Fruit fly (Drosophila melanogaster) whole organism, adult: Measurements from ENCODE around the gene CG7785.

Experiments used
- CG11617 ChIP-seq: fragments of 200-800 bp; sonication (Bioruptor generic); optimal IDR thresholded peaks from 2 replicates; lab custom pipeline; 2017; ENCODE audit warnings: mild to moderate bottlenecking, missing biosample characterization, missing genetic modification reagents, missing genetic modification characterization
- CG12768 ChIP-seq: fragments of 200-800 bp; sonication (Bioruptor generic); optimal IDR thresholded peaks from 2 replicates; lab custom pipeline; 2017; ENCODE audit warnings: missing biosample characterization, missing genetic modification characterization, mild to moderate bottlenecking, moderate library complexity, missing genetic modification reagents
- CG1620 ChIP-seq: fragments of 200-800 bp; sonication (Bioruptor generic); optimal IDR thresholded peaks from 2 replicates; lab custom pipeline; 2016; ENCODE audit warnings: missing biosample characterization, missing genetic modification characterization
- Clk ChIP-seq: fragments of 200-800 bp; sonication (Bioruptor generic); optimal IDR thresholded peaks from 2 replicates; lab custom pipeline; 2017; ENCODE audit warnings: missing biosample characterization, missing genetic modification characterization
- Crg-1 ChIP-seq: fragments of 200-800 bp; sonication (Bioruptor generic); optimal IDR thresholded peaks from 2 replicates; lab custom pipeline; 2016; ENCODE audit warnings: missing biosample characterization, missing genetic modification characterization
- Mnt ChIP-seq: fragments of 200-800 bp; sonication (Bioruptor generic); optimal IDR thresholded peaks from 2 replicates; lab custom pipeline; 2016; ENCODE audit warnings: missing biosample characterization, mild to moderate bottlenecking, missing genetic modification characterization
- bab1 ChIP-seq: fragments of 200-800 bp; sonication (Bioruptor generic); optimal IDR thresholded peaks from 3 replicates; lab custom pipeline; 2019; ENCODE audit warnings: missing biosample characterization, mild to moderate bottlenecking, missing genetic modification characterization, moderate library complexity
- cic ChIP-seq: fragments of 200-800 bp; sonication (Bioruptor generic); optimal IDR thresholded peaks from 2 replicates; lab custom pipeline; 2017; ENCODE audit warnings: missing biosample characterization, mild to moderate bottlenecking, missing genetic modification characterization, moderate library complexity
- cnc ChIP-seq, 2 experiments: fragments of >200 bp; optimal IDR thresholded peaks; 2 replicates each; lab custom pipeline; 2017
- ovo ChIP-seq: fragments of 200-800 bp; sonication (Bioruptor generic); optimal IDR thresholded peaks from 2 replicates; lab custom pipeline; 2016; ENCODE audit warnings: missing biosample characterization, missing genetic modification characterization
- pad ChIP-seq: fragments of 200-800 bp; sonication (Bioruptor generic); optimal IDR thresholded peaks from 3 replicates; lab custom pipeline; 2017; ENCODE audit warnings: missing biosample characterization, missing genetic modification characterization, mild to moderate bottlenecking, moderate library complexity, missing genetic modification reagents

dm6 chr3R:18006483-18006882 is 14.9 kb upstream of the CG7785 start:
- TF ChIP-seq Clk (GFP tag; lab: Kevin White, UChicago) (no peak), cnc (optimal IDR thresholded peaks at IDR 0.05; lab: Kevin White, UChicago) (no peak), Crg-1 (no peak), CG12768 (GFP tag; lab: Kevin White, UChicago) (no peak), Mnt (GFP tag; lab: Kevin White, UChicago) (no peak), cic (no peak), bab1 (GFP tag; lab: Kevin White, UChicago) (no peak), CG1620 (GFP tag; lab: Kevin White, UChicago) (no peak), pad (GFP tag; lab: Kevin White, UChicago) (no peak), CG11617 (GFP tag; lab: Kevin White, UChicago) (no peak), ovo (no peak)
